Worm (Caenorhabditis elegans): ENCODE measurements around the gene F53F1.6.

- TF ChIP-seq snpc-4 (tag; optimal IDR thresholded peaks at IDR 0.05) (no peak), nhr-77 (tag; optimal IDR thresholded peaks at IDR 0.05) (no peak), ceh-82 (tag; optimal IDR thresholded peaks at IDR 0.05) (no peak), pqm-1 (tag; optimal IDR thresholded peaks at IDR 0.05) (peak; percentile 79), nhr-12 (tag; optimal IDR thresholded peaks at IDR 0.05) (no peak), tbx-2 (tag; optimal IDR thresholded peaks at IDR 0.05) (no peak), R02D3.7 (tag; optimal IDR thresholded peaks at IDR 0.05) (no peak), fos-1 (tag; optimal IDR thresholded peaks at IDR 0.05) (no peak), eor-1 (tag; optimal IDR thresholded peaks at IDR 0.05) (no peak), unc-62 (GFP tag; optimal IDR thresholded peaks at IDR 0.05) (no peak), ama-1 (optimal IDR thresholded peaks at IDR 0.05) (no peak), ztf-4 (tag; optimal IDR thresholded peaks at IDR 0.05) (no peak)
Observed at ce11 chrV:13369663-13370062, 47.8 kb downstream of the F53F1.6 start.
